Fruit fly (Drosophila melanogaster): Measurements from ENCODE around the gene CG11263.

dm6 chr3L:13032915-13033282 lies 26.3 kb downstream of the CG11263 start:
- no peak for TF ChIP-seq CG8478 (optimal IDR thresholded peaks at IDR 0.05)
- no peak for TF ChIP-seq CTCF (optimal IDR thresholded peaks at IDR 0.05)

Measured in S2 (cell line).